Worm (Caenorhabditis elegans) whole organism, late embryonic: ENCODE results near the gene rpc-1.

Source experiments
- C38D4.7 ChIP-seq: fragments of 200-800 bp; sonication (Bioruptor generic); optimal IDR thresholded peaks from 2 replicates; lab custom pipeline; 2018; ENCODE audit warnings: mild to moderate bottlenecking, missing genetic modification characterization, moderate library complexity, missing compliant biosample characterization
- che-1 ChIP-seq: sonication (generic microtip); optimal IDR thresholded peaks from 2 replicates; lab custom pipeline; 2016; ENCODE audit warnings: mild to moderate bottlenecking, missing genetic modification characterization, missing compliant biosample characterization
- fkh-10 ChIP-seq: fragments of 150-350 bp; optimal IDR thresholded peaks from 2 replicates; lab custom pipeline; 2014; ENCODE audit warnings: missing biosample characterization, missing genetic modification reagents, missing genetic modification characterization
- hlh-30 ChIP-seq: sonication (generic microtip); optimal IDR thresholded peaks from 2 replicates; lab custom pipeline; 2017; ENCODE audit warnings: antibody characterized with exemption, missing genetic modification characterization, missing compliant biosample characterization; ENCODE audit not compliant: insufficient read depth
- mec-3 ChIP-seq: sonication (generic microtip); optimal IDR thresholded peaks from 2 replicates; lab custom pipeline; 2016; ENCODE audit warnings: borderline replicate concordance, missing genetic modification characterization, missing compliant biosample characterization
- pha-2 ChIP-seq: sonication (generic microtip); optimal IDR thresholded peaks from 2 replicates; lab custom pipeline; 2017; ENCODE audit warnings: mild to moderate bottlenecking, missing genetic modification characterization, missing compliant biosample characterization
- ref-2 ChIP-seq: sonication (generic microtip); optimal IDR thresholded peaks from 2 replicates; lab custom pipeline; 2016; ENCODE audit warnings: missing genetic modification characterization, missing compliant biosample characterization
- unc-42 ChIP-seq: sonication (generic microtip); optimal IDR thresholded peaks from 2 replicates; lab custom pipeline; 2016; ENCODE audit warnings: missing genotype, missing genetic modification characterization, missing compliant biosample characterization

DNA sequence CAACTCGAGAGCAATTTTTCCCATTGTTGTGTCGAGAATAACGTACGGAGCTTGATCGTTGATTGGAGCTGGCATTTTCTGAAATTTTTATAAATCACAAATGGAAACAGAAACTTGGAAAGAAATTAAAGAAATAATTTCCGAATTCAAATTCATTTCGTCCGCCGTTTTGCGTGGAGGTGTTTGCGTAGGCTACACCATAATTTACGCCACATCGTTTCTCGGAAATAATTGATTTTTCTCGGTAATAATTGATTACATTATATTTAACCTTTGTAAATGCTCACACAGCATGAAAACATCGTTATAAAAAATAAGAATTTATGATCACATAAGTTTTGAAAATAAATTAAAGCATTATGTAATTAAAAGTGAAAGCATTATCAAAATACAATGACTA lies 32.4 kb downstream of the rpc-1 start, which contains the start of gene cyn-12:
- TF ChIP-seq unc-42 (tag; lab: Kevin White, UChicago) (peak; percentile 71), C38D4.7 (GFP tag; lab: Kevin White, UChicago) (no peak), ref-2 (tag; lab: Kevin White, UChicago) (no peak), pha-2 (tag; lab: Kevin White, UChicago) (no peak), che-1 (tag; lab: Kevin White, UChicago) (no peak), mec-3 (tag; lab: Kevin White, UChicago) (no peak), hlh-30 (tag; lab: Kevin White, UChicago) (no peak), fkh-10 (no peak)
